Fruit fly (Drosophila melanogaster) whole organism, embryonic: ENCODE results near the gene yellow-e3.

Experiments
- ATbp ChIP-seq: fragments of 200-800 bp; sonication (Bioruptor generic); optimal IDR thresholded peaks from 2 replicates; lab custom pipeline; 2017; ENCODE audit warnings: missing biosample characterization, mild to moderate bottlenecking, missing genetic modification characterization, missing genetic modification reagents
- CG10267 ChIP-seq: fragments of 200-800 bp; sonication (Bioruptor generic); optimal IDR thresholded peaks from 2 replicates; lab custom pipeline; 2018; ENCODE audit warnings: missing biosample characterization, mild to moderate bottlenecking, missing genetic modification characterization, moderate library complexity
- CG10462 ChIP-seq: fragments of 200-800 bp; sonication (Bioruptor generic); optimal IDR thresholded peaks from 2 replicates; lab custom pipeline; 2016; ENCODE audit warnings: missing biosample characterization, missing genetic modification characterization
- CG12659 ChIP-seq: fragments of 200-800 bp; sonication (Bioruptor generic); optimal IDR thresholded peaks from 3 replicates; lab custom pipeline; 2017; ENCODE audit warnings: mild to moderate bottlenecking, missing biosample characterization, missing genetic modification reagents, missing genetic modification characterization
- CG12744 ChIP-seq: fragments of 200-800 bp; sonication (Bioruptor generic); optimal IDR thresholded peaks from 2 replicates; lab custom pipeline; 2016; ENCODE audit warnings: missing biosample characterization, missing genetic modification characterization
- CG1647 ChIP-seq: fragments of 200-800 bp; sonication (Bioruptor generic); optimal IDR thresholded peaks from 3 replicates; lab custom pipeline; 2016; ENCODE audit warnings: missing biosample characterization, missing genetic modification characterization
- CG16863 ChIP-seq: fragments of 200-800 bp; sonication (Bioruptor generic); optimal IDR thresholded peaks from 3 replicates; lab custom pipeline; 2016; ENCODE audit warnings: missing biosample characterization, missing genetic modification characterization
- CG17385 ChIP-seq: fragments of 200-800 bp; sonication (Bioruptor generic); optimal IDR thresholded peaks from 3 replicates; lab custom pipeline; 2018; ENCODE audit warnings: missing biosample characterization, mild to moderate bottlenecking, missing genetic modification characterization
- CG18476 ChIP-seq: fragments of 200-800 bp; sonication (Bioruptor generic); optimal IDR thresholded peaks from 2 replicates; lab custom pipeline; 2016; ENCODE audit warnings: missing biosample characterization, mild to moderate bottlenecking, missing genetic modification characterization
- CG2129 ChIP-seq: fragments of 200-800 bp; sonication (Bioruptor generic); IDR thresholded peaks from 2 replicates; pipeline ENCODE4 v1.3.6; 2022; ENCODE audit warnings: missing biosample characterization, missing genetic modification characterization; ENCODE audit not compliant: partially characterized antibody
- CG2875 ChIP-seq: fragments of 200-800 bp; sonication (Bioruptor generic); optimal IDR thresholded peaks from 2 replicates; lab custom pipeline; 2017; ENCODE audit warnings: missing biosample characterization, mild to moderate bottlenecking, missing genetic modification characterization, missing genetic modification reagents
- CG31441 ChIP-seq: fragments of 200-800 bp; sonication (Bioruptor generic); IDR thresholded peaks from 2 replicates; pipeline ENCODE4 v1.3.6; 2022; ENCODE audit warnings: missing biosample characterization, missing genetic modification characterization
- CG33557 ChIP-seq: fragments of 200-800 bp; sonication (Bioruptor generic); optimal IDR thresholded peaks from 2 replicates; lab custom pipeline; 2019; ENCODE audit warnings: missing biosample characterization, mild to moderate bottlenecking, missing genetic modification characterization, moderate library complexity
- CG43689 ChIP-seq: fragments of 200-800 bp; sonication (Bioruptor generic); IDR thresholded peaks from 2 replicates; pipeline ENCODE4 v1.3.6; 2022; ENCODE audit warnings: missing biosample characterization, missing genetic modification characterization
- CG4424 ChIP-seq: fragments of 200-800 bp; sonication (Bioruptor generic); optimal IDR thresholded peaks from 3 replicates; lab custom pipeline; 2016; ENCODE audit warnings: missing biosample characterization, missing genetic modification characterization
- CG4707 ChIP-seq: fragments of 200-800 bp; sonication (Bioruptor generic); optimal IDR thresholded peaks from 2 replicates; lab custom pipeline; 2018; ENCODE audit warnings: missing biosample characterization, mild to moderate bottlenecking, missing genetic modification characterization, moderate library complexity
- CG4854 ChIP-seq: fragments of 200-800 bp; sonication (Bioruptor generic); optimal IDR thresholded peaks from 2 replicates; lab custom pipeline; 2016; ENCODE audit warnings: missing biosample characterization, missing genetic modification characterization, inconsistent platforms
- CG6175 ChIP-seq: fragments of 200-800 bp; sonication (Bioruptor generic); IDR thresholded peaks from 3 replicates; pipeline ENCODE4 v1.3.6; 2022; ENCODE audit warnings: missing biosample characterization, missing genetic modification characterization
- CG6272 ChIP-seq: fragments of 200-800 bp; sonication (Bioruptor generic); IDR thresholded peaks from 2 replicates; pipeline ENCODE4 v1.3.6; 2022; ENCODE audit warnings: missing biosample characterization, missing genetic modification characterization
- CG8089 ChIP-seq: fragments of 200-800 bp; sonication (Bioruptor generic); optimal IDR thresholded peaks from 3 replicates; lab custom pipeline; 2016; ENCODE audit warnings: missing biosample characterization, missing genetic modification characterization
- CrebB ChIP-seq: fragments of 200-800 bp; sonication (Bioruptor generic); optimal IDR thresholded peaks from 3 replicates; lab custom pipeline; 2018; ENCODE audit warnings: missing biosample characterization, mild to moderate bottlenecking, missing genetic modification characterization
- Dad ChIP-seq: fragments of 200-800 bp; sonication (Bioruptor generic); optimal IDR thresholded peaks from 3 replicates; lab custom pipeline; 2016; ENCODE audit warnings: missing biosample characterization, missing genetic modification characterization
- Elba2 ChIP-seq: fragments of 200-800 bp; sonication (Bioruptor generic); optimal IDR thresholded peaks from 3 replicates; lab custom pipeline; 2016; ENCODE audit warnings: missing biosample characterization, missing genetic modification characterization
- HLH4C ChIP-seq: fragments of 200-800 bp; sonication (Bioruptor generic); IDR thresholded peaks from 3 replicates; pipeline ENCODE4 v1.3.6; 2022; ENCODE audit warnings: missing biosample characterization, missing genetic modification characterization; ENCODE audit not compliant: partially characterized antibody
- Hmx ChIP-seq: fragments of 200-800 bp; sonication (Bioruptor generic); optimal IDR thresholded peaks from 2 replicates; lab custom pipeline; 2016; ENCODE audit warnings: missing biosample characterization, missing genetic modification characterization
- Hr39 ChIP-seq: fragments of >200 bp; optimal IDR thresholded peaks from 2 replicates; lab custom pipeline; 2017
- Kr ChIP-seq: fragments of 200-800 bp; sonication (Bioruptor generic); optimal IDR thresholded peaks from 2 replicates; lab custom pipeline; 2017; ENCODE audit warnings: missing biosample characterization, mild to moderate bottlenecking, missing genetic modification characterization
- Lim3 ChIP-seq: fragments of 200-800 bp; sonication (Bioruptor generic); IDR thresholded peaks from 2 replicates; pipeline ENCODE4 v1.3.6; 2022; ENCODE audit warnings: missing biosample characterization, missing genetic modification characterization
- Oaz ChIP-seq: fragments of 200-800 bp; sonication (Bioruptor generic); IDR thresholded peaks from 2 replicates; pipeline ENCODE4 v1.3.6; 2022; ENCODE audit warnings: missing biosample characterization, missing genetic modification characterization
- Opbp ChIP-seq: fragments of 200-800 bp; sonication (Bioruptor generic); IDR thresholded peaks from 3 replicates; pipeline ENCODE4 v1.3.6; 2022; ENCODE audit warnings: missing biosample characterization, missing genetic modification characterization; ENCODE audit not compliant: partially characterized antibody
- Rfx ChIP-seq: fragments of 200-800 bp; sonication (Bioruptor generic); IDR thresholded peaks from 2 replicates; pipeline ENCODE4 v1.3.6; 2022; ENCODE audit warnings: missing biosample characterization, missing genetic modification characterization
- TFAM ChIP-seq: fragments of 200-800 bp; sonication (Bioruptor generic); optimal IDR thresholded peaks from 2 replicates; lab custom pipeline; 2017; ENCODE audit warnings: missing biosample characterization, missing genetic modification characterization, inconsistent platforms
- Taf1 ChIP-seq: fragments of 200-800 bp; sonication (Bioruptor generic); IDR thresholded peaks from 2 replicates; pipeline ENCODE4 v1.3.6; 2022; ENCODE audit warnings: missing biosample characterization, missing genetic modification characterization
- ab ChIP-seq: fragments of 200-800 bp; sonication (Bioruptor generic); optimal IDR thresholded peaks from 2 replicates; lab custom pipeline; 2016; ENCODE audit warnings: missing biosample characterization, missing genetic modification characterization
- ato ChIP-seq: fragments of 200-800 bp; sonication (Bioruptor generic); IDR thresholded peaks from 2 replicates; pipeline ENCODE4 v1.3.6; 2022; ENCODE audit warnings: missing biosample characterization, missing genetic modification characterization; ENCODE audit not compliant: partially characterized antibody
- btn ChIP-seq: fragments of 200-800 bp; sonication (Bioruptor generic); optimal IDR thresholded peaks from 2 replicates; lab custom pipeline; 2016; ENCODE audit warnings: missing biosample characterization, missing genetic modification characterization
- cas ChIP-seq: fragments of 200-800 bp; sonication (Bioruptor generic); IDR thresholded peaks from 2 replicates; pipeline ENCODE4 v1.3.6; 2022; ENCODE audit warnings: missing biosample characterization, missing genetic modification characterization
- chn ChIP-seq: fragments of 200-800 bp; sonication (Bioruptor generic); optimal IDR thresholded peaks from 2 replicates; lab custom pipeline; 2016; ENCODE audit warnings: missing biosample characterization, missing genetic modification characterization
- cwo ChIP-seq: fragments of 200-800 bp; sonication (Bioruptor generic); optimal IDR thresholded peaks from 3 replicates; lab custom pipeline; 2017; ENCODE audit warnings: missing biosample characterization, missing genetic modification characterization, mild to moderate bottlenecking, moderate library complexity, missing genetic modification reagents
- en ChIP-seq: fragments of 200-800 bp; sonication (Bioruptor generic); optimal IDR thresholded peaks from 2 replicates; lab custom pipeline; 2016; ENCODE audit warnings: missing biosample characterization, missing genetic modification characterization
- exex ChIP-seq: fragments of 200-800 bp; sonication (Bioruptor generic); optimal IDR thresholded peaks from 4 replicates; lab custom pipeline; 2018; ENCODE audit warnings: missing biosample characterization, mild to moderate bottlenecking, missing genetic modification characterization, moderate library complexity
- lab ChIP-seq: fragments of 200-800 bp; sonication (Bioruptor generic); optimal IDR thresholded peaks from 3 replicates; lab custom pipeline; 2017; ENCODE audit warnings: missing biosample characterization, missing genetic modification characterization, mild to moderate bottlenecking, moderate library complexity, missing genetic modification reagents
- nerfin-2 ChIP-seq: fragments of 200-800 bp; sonication (Bioruptor generic); IDR thresholded peaks from 2 replicates; pipeline ENCODE4 v1.3.6; 2022; ENCODE audit warnings: missing biosample characterization, missing genetic modification characterization; ENCODE audit not compliant: partially characterized antibody
- nom ChIP-seq: fragments of 200-800 bp; sonication (Bioruptor generic); optimal IDR thresholded peaks from 2 replicates; lab custom pipeline; 2017; ENCODE audit warnings: missing biosample characterization, missing genetic modification characterization, mild to moderate bottlenecking, moderate library complexity, missing genetic modification reagents
- row ChIP-seq: fragments of 200-800 bp; sonication (Bioruptor generic); IDR thresholded peaks from 3 replicates; pipeline ENCODE4 v1.3.6; 2022; ENCODE audit warnings: missing biosample characterization, missing genetic modification characterization
- sens ChIP-seq: fragments of 200-800 bp; sonication (Bioruptor generic); peaks from one replicate; lab custom pipeline; 2016; ENCODE audit warnings: missing biosample characterization, missing genetic modification characterization
- slbo ChIP-seq: fragments of 200-800 bp; sonication (Bioruptor generic); IDR thresholded peaks from 2 replicates; pipeline ENCODE4 v1.3.6; 2022; ENCODE audit warnings: missing biosample characterization, missing genetic modification characterization
- slp2 ChIP-seq: fragments of 200-800 bp; sonication (Bioruptor generic); optimal IDR thresholded peaks from 2 replicates; lab custom pipeline; 2016; ENCODE audit warnings: missing biosample characterization, missing genetic modification characterization
- ssp ChIP-seq: fragments of 200-800 bp; sonication (Bioruptor generic); IDR thresholded peaks from 2 replicates; pipeline ENCODE4 v1.3.6; 2022; ENCODE audit warnings: missing biosample characterization, missing genetic modification characterization
- wek ChIP-seq: fragments of 200-800 bp; sonication (Bioruptor generic); optimal IDR thresholded peaks from 3 replicates; lab custom pipeline; 2018; ENCODE audit warnings: missing biosample characterization, mild to moderate bottlenecking, missing genetic modification characterization, moderate library complexity
- yki ChIP-seq: fragments of >200 bp; optimal IDR thresholded peaks from 3 replicates; lab custom pipeline; 2018

Gene yellow-e3

dm6 chr3R:13434325-13435168 is 29.9 kb upstream of the yellow-e3 start, which contains the start of gene yrt (continued):
- TF ChIP-seq Oaz (GFP tag; lab: Robert Waterston, UW) (no peak), exex (no peak), slp2 (GFP tag; lab: Kevin White, UChicago) (no peak), Elba2 (GFP tag; lab: Kevin White, UChicago) (peak; percentile 10), CG4424 (GFP tag; lab: Kevin White, UChicago) (no peak), lab (GFP tag; lab: Kevin White, UChicago) (no peak), CG10267 (tag; lab: Kevin White, UChicago) (peak; percentile 35), CG12744 (GFP tag; lab: Kevin White, UChicago) (no peak), nom (no peak), CG1647 (GFP tag; lab: Kevin White, UChicago) (no peak), slbo (GFP tag; lab: Robert Waterston, UW) (0 out of 2 replicates have a peak, but pooled peaks have one; percentile 4), CG10462 (GFP tag; lab: Kevin White, UChicago) (no peak), btn (GFP tag; lab: Kevin White, UChicago) (no peak), ab (GFP tag; lab: Kevin White, UChicago) (no peak), CrebB (tag; lab: Kevin White, UChicago) (peak; percentile 24), CG8089 (GFP tag; lab: Kevin White, UChicago) (no peak), wek (GFP tag; lab: Kevin White, UChicago) (no peak), Opbp (GFP tag; lab: Robert Waterston, UW) (peak; percentile 55; the same call in 1 of the 3 replicates), ssp (GFP tag; lab: Robert Waterston, UW) (no peak), Kr (no peak), Dad (GFP tag; lab: Kevin White, UChicago) (no peak), en (GFP tag; lab: Kevin White, UChicago) (no peak), CG43689 (GFP tag; lab: Robert Waterston, UW) (no peak), nerfin-2 (GFP tag; lab: Robert Waterston, UW) (no peak), Lim3 (GFP tag; lab: Robert Waterston, UW) (no peak), CG31441 (GFP tag; lab: Robert Waterston, UW) (no peak), TFAM (GFP tag; lab: Kevin White, UChicago) (no peak), Rfx (GFP tag; lab: Robert Waterston, UW) (no peak), CG6175 (GFP tag; lab: Robert Waterston, UW) (no peak), CG6272 (no peak), HLH4C (GFP tag; lab: Robert Waterston, UW) (no peak), CG18476 (GFP tag; lab: Kevin White, UChicago) (no peak), cwo (GFP tag; lab: Kevin White, UChicago) (no peak), yki (lab: Kevin White, UChicago) (no peak), CG4854 (GFP tag; lab: Kevin White, UChicago) (no peak), sens (GFP tag; lab: Kevin White, UChicago) (no peak), Hmx (GFP tag; lab: Kevin White, UChicago) (no peak), CG16863 (no peak), CG2129 (no peak), CG4707 (no peak), CG17385 (GFP tag; lab: Kevin White, UChicago) (no peak), ATbp (GFP tag; lab: Kevin White, UChicago) (no peak), ato (GFP tag; lab: Robert Waterston, UW) (no peak), CG12659 (GFP tag; lab: Kevin White, UChicago) (peak; percentile 59), CG2875 (no peak), Taf1 (GFP tag; lab: Robert Waterston, UW) (no peak), CG33557 (GFP tag; lab: Kevin White, UChicago) (no peak), chn (GFP tag; lab: Kevin White, UChicago) (no peak), Hr39 (no peak), cas (no peak), row (GFP tag; lab: Robert Waterston, UW) (peak; percentile 53)
